Fruit fly (Drosophila melanogaster): ENCODE data around the gene f.

f gene

DNA sequence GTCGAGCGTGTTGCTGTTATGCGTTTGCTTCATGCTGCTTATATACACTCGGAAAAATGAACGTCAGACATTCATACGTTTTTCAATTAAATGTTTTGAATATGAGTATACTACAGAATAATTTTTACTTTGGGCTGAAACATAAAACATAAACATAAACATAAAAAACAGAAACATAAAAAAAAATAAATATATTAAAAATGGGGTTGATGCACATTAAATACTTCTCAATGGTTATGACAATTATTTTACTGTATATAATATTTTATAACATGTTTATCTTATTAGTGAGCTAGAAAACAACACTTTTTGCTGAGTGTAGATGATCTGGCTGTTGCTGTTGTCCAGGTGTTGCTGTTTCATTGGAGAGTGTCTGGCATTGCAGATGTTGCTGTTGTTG lies 4.7 kb downstream of the f start (continued):
- no peak for TF ChIP-seq CG14667 (GFP tag; IDR thresholded peaks at IDR 0.05)
- no peak for TF ChIP-seq GATAe (GFP tag; conservative IDR thresholded peaks at IDR 0.05)
- TF ChIP-seq seq (GFP tag; IDR thresholded peaks at IDR 0.05), result no peak
- TF ChIP-seq Hand (GFP tag; optimal IDR thresholded peaks at IDR 0.05), result no peak
- TF ChIP-seq CG10274 (GFP tag; optimal IDR thresholded peaks at IDR 0.05), result no peak
- TF ChIP-seq Mes4 (GFP tag; optimal IDR thresholded peaks at IDR 0.05), result no peak
- no peak for TF ChIP-seq pan (optimal IDR thresholded peaks at IDR 0.05)
- peak in 1 of 2 experiments; percentile 20 for TF ChIP-seq pan (GFP tag; optimal IDR thresholded peaks at IDR 0.05 in 1 of 2, IDR thresholded peaks at IDR 0.05 in 1 of 2)
- TF ChIP-seq cato (GFP tag; optimal IDR thresholded peaks at IDR 0.05; ENCODE audit: borderline replicate concordance), result no peak
- TF ChIP-seq en (GFP tag; optimal IDR thresholded peaks at IDR 0.05), result no peak
- TF ChIP-seq phol (tag; optimal IDR thresholded peaks at IDR 0.05), result peak; percentile 52
- TF ChIP-seq Stat92E (GFP tag; optimal IDR thresholded peaks at IDR 0.05), result no peak
- TF ChIP-seq CG31441 (GFP tag; IDR thresholded peaks at IDR 0.05), result peak; percentile 51
- no peak for TF ChIP-seq Doc3 (GFP tag; IDR thresholded peaks at IDR 0.05; ENCODE audit: partially characterized antibody)
- 0 out of 3 replicates have a peak, but pooled peaks have one; percentile 18 for TF ChIP-seq tgo (GFP tag; IDR thresholded peaks at IDR 0.05)
- TF ChIP-seq CG8290 (GFP tag; optimal IDR thresholded peaks at IDR 0.05), result no peak
- TF ChIP-seq CG8290 (tag; optimal IDR thresholded peaks at IDR 0.05), result no peak
- TF ChIP-seq sc (optimal IDR thresholded peaks at IDR 0.05), result no peak
- TF ChIP-seq sc (GFP tag; optimal IDR thresholded peaks at IDR 0.05), result no peak
- TF ChIP-seq kay (GFP tag; optimal IDR thresholded peaks at IDR 0.05), result no peak
- TF ChIP-seq CG2712 (tag; optimal IDR thresholded peaks at IDR 0.05), result peak; percentile 36
- TF ChIP-seq onecut (GFP tag; IDR thresholded peaks at IDR 0.05), result no peak
- TF ChIP-seq Blimp-1 (GFP tag; optimal IDR thresholded peaks at IDR 0.05), result peak; percentile 29
- no peak for TF ChIP-seq CG14014 (GFP tag; IDR thresholded peaks at IDR 0.05)
- no peak for TF ChIP-seq pb (GFP tag; optimal IDR thresholded peaks at IDR 0.05)
- TF ChIP-seq CG30020 (tag; optimal IDR thresholded peaks at IDR 0.05), result no peak
- no peak for TF ChIP-seq CG10654 (GFP tag; optimal IDR thresholded peaks at IDR 0.05)
- no peak for TF ChIP-seq hkb (optimal IDR thresholded peaks at IDR 0.05)
- no peak for TF ChIP-seq hkb (GFP tag; IDR thresholded peaks at IDR 0.05)
- TF ChIP-seq bowl (GFP tag; IDR thresholded peaks at IDR 0.05), result no peak
- TF ChIP-seq Dbx (GFP tag; IDR thresholded peaks at IDR 0.05), result no peak
- TF ChIP-seq CG16779 (GFP tag; IDR thresholded peaks at IDR 0.05), result no peak
- TF ChIP-seq Ravus (GFP tag; IDR thresholded peaks at IDR 0.05), result no peak
- TF ChIP-seq CrebB (tag; optimal IDR thresholded peaks at IDR 0.05), result no peak
- TF ChIP-seq tap (tag; optimal IDR thresholded peaks at IDR 0.05), result no peak
- TF ChIP-seq CG9437 (GFP tag; optimal IDR thresholded peaks at IDR 0.05), result peak; percentile 9
- TF ChIP-seq CG15269 (tag; optimal IDR thresholded peaks at IDR 0.05), result peak; percentile 18
- peak; percentile 49 for TF ChIP-seq CG17359 (tag; optimal IDR thresholded peaks at IDR 0.05)
- TF ChIP-seq ab (GFP tag; optimal IDR thresholded peaks at IDR 0.05), result no peak
- no peak for TF ChIP-seq CG2202 (tag; optimal IDR thresholded peaks at IDR 0.05)
- no peak for TF ChIP-seq CG6765 (GFP tag; optimal IDR thresholded peaks at IDR 0.05)
- no peak for TF ChIP-seq CG6272 (GFP tag; IDR thresholded peaks at IDR 0.05)
- TF ChIP-seq Abd-B (GFP tag; optimal IDR thresholded peaks at IDR 0.05), result no peak
- no peak for TF ChIP-seq wdn (GFP tag; IDR thresholded peaks at IDR 0.05)
- TF ChIP-seq ERR (GFP tag; optimal IDR thresholded peaks at IDR 0.05), result no peak
- no peak for TF ChIP-seq CG17912 (GFP tag; optimal IDR thresholded peaks at IDR 0.05)
- no peak for TF ChIP-seq Sin3A (optimal IDR thresholded peaks at IDR 0.05)
- no peak for TF ChIP-seq otp (GFP tag; IDR thresholded peaks at IDR 0.05)
- TF ChIP-seq Sry-δ (GFP tag; optimal IDR thresholded peaks at IDR 0.05), result no peak
- no peak for TF ChIP-seq Oaz (GFP tag; IDR thresholded peaks at IDR 0.05)
- TF ChIP-seq CG16815 (GFP tag; optimal IDR thresholded peaks at IDR 0.05), result no peak
- TF ChIP-seq grau (tag; optimal IDR thresholded peaks at IDR 0.05), result peak; percentile 14
- TF ChIP-seq stc (GFP tag; IDR thresholded peaks at IDR 0.05), result 0 out of 2 replicates have a peak, but pooled peaks have one; percentile 24
- no peak for TF ChIP-seq CG6813 (GFP tag; optimal IDR thresholded peaks at IDR 0.05)

All from whole organism, embryonic.